Worm (Caenorhabditis elegans) whole organism, L2 larva: ENCODE measurements around the gene ZK697.8.

Source experiments
- ama-1 ChIP-seq: fragments of 150-350 bp; optimal IDR thresholded peaks from 2 replicates; lab custom pipeline; 2018; ENCODE audit warnings: inconsistent platforms
- blmp-1 ChIP-seq: sonication (generic microtip); optimal IDR thresholded peaks from 2 replicates; lab custom pipeline; 2017; ENCODE audit warnings: missing genetic modification characterization, mild to moderate bottlenecking, missing compliant biosample characterization, antibody characterized with exemption, moderate library complexity; ENCODE audit not compliant: insufficient read depth
- ceh-16 ChIP-seq: fragments of 150-350 bp; optimal IDR thresholded peaks from 2 replicates; lab custom pipeline; 2014; ENCODE audit warnings: missing biosample characterization, missing genetic modification characterization
- egl-27 ChIP-seq: sonication (generic microtip); optimal IDR thresholded peaks from 3 replicates; lab custom pipeline; 2017; ENCODE audit warnings: missing biosample characterization, missing genetic modification reagents, missing genetic modification characterization
- elt-1 ChIP-seq: fragments of 150-350 bp; optimal IDR thresholded peaks from 2 replicates; lab custom pipeline; 2014; ENCODE audit warnings: missing biosample characterization, missing genetic modification characterization
- mab-5 ChIP-seq: fragments of 150-350 bp; optimal IDR thresholded peaks from 2 replicates; lab custom pipeline; 2014; ENCODE audit warnings: missing biosample characterization, missing genetic modification characterization
- nhr-23 ChIP-seq: fragments of 150-350 bp; optimal IDR thresholded peaks from 2 replicates; lab custom pipeline; 2014; ENCODE audit warnings: missing biosample characterization, missing genetic modification reagents, missing genetic modification characterization
- nhr-77 ChIP-seq: fragments of 150-350 bp; optimal IDR thresholded peaks from 2 replicates; lab custom pipeline; 2014; ENCODE audit warnings: missing biosample characterization, missing genetic modification characterization
- snpc-4 ChIP-seq: fragments of 150-350 bp; optimal IDR thresholded peaks from 2 replicates; lab custom pipeline; 2014; ENCODE audit warnings: missing biosample characterization, missing genetic modification characterization
- zag-1 ChIP-seq: fragments of 150-350 bp; optimal IDR thresholded peaks from 2 replicates; lab custom pipeline; 2014; ENCODE audit warnings: missing biosample characterization, missing genetic modification characterization

DNA sequence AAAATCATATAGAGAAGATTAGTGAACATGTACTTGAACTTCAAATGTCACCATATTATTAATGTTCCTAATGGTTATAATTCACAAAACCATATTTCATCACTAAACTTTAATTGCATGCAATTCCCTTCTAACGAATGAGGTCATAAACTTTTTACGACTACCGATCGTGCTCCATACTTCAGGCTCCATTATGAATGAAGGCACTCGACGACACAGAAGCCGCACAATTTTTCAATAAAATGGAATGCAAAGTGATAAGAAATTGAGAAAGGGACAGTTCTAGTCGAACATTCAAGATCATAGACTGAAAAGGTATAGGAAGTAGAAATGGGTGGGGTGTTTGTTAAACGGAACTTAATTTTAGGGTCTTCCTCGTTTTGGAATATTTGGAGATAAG is 7.1 kb upstream of the ZK697.8 start:
- no peak for TF ChIP-seq nhr-23 (tag; lab: Kevin White, UChicago)
- TF ChIP-seq ama-1 (lab: Kevin White, UChicago) = no peak
- no peak for TF ChIP-seq elt-1
- no peak for TF ChIP-seq blmp-1
- TF ChIP-seq nhr-77 (tag; lab: Kevin White, UChicago) = no peak
- TF ChIP-seq ceh-16 = no peak
- no peak for TF ChIP-seq egl-27
- TF ChIP-seq mab-5 (tag; lab: Kevin White, UChicago) = no peak
- no peak for TF ChIP-seq snpc-4 (tag; lab: Kevin White, UChicago)
- no peak for TF ChIP-seq zag-1 (tag; lab: Kevin White, UChicago)
